Fruit fly (Drosophila melanogaster) whole organism: ENCODE results near the gene Ube4B.

Experiments used
- CG8478 ChIP-seq: fragments of >200 bp; optimal IDR thresholded peaks from 2 replicates; lab custom pipeline; 2018; ENCODE audit warnings: inconsistent platforms
- Dll ChIP-seq: fragments of >200 bp; optimal IDR thresholded peaks from 2 replicates; lab custom pipeline; 2017
- EcR ChIP-seq, 2 experiments: fragments of >200 bp; optimal IDR thresholded peaks; 2 replicates each; lab custom pipeline; 2017; ENCODE audit warnings: missing biosample characterization in 2 of 2, missing genetic modification characterization in 2 of 2, missing genetic modification reagents in 2 of 2
- pan ChIP-seq: fragments of >200 bp; optimal IDR thresholded peaks from 2 replicates; lab custom pipeline; 2017
- psq ChIP-seq: fragments of >200 bp; optimal IDR thresholded peaks from 2 replicates; lab custom pipeline; 2017
- usp ChIP-seq: fragments of >200 bp; optimal IDR thresholded peaks from 2 replicates; lab custom pipeline; 2017; ENCODE audit warnings: missing biosample characterization, missing genetic modification characterization, mixed read lengths

Ube4B gene

dm6 chr2L:13021020-13021781, 2.0 kb upstream of the Ube4B start, which contains the start of gene CG9933:
CG9933 (minus strand) TSS chr2L:13021312.
- TF ChIP-seq CG8478 = no peak
- no peak for TF ChIP-seq psq (lab: Kevin White, UChicago)
- TF ChIP-seq pan (lab: Kevin White, UChicago) = no peak
- TF ChIP-seq Dll (lab: Kevin White, UChicago) = no peak
- TF ChIP-seq EcR (GFP tag; optimal IDR thresholded peaks at IDR 0.05; lab: Kevin White, UChicago) = no peak
- TF ChIP-seq usp (GFP tag; lab: Kevin White, UChicago) = no peak

dm6 chr2L:13014038-13014790, 5.0 kb downstream of the Ube4B start:
- TF ChIP-seq Dll (lab: Kevin White, UChicago) (no peak), usp (GFP tag; lab: Kevin White, UChicago) (no peak), CG8478 (no peak)

dm6 chr2L:13005304-13005703, 13.9 kb downstream of the Ube4B start:
- TF ChIP-seq CG8478 (no peak), EcR (GFP tag; optimal IDR thresholded peaks at IDR 0.05; lab: Kevin White, UChicago) (no peak), Dll (lab: Kevin White, UChicago) (no peak), psq (lab: Kevin White, UChicago) (no peak), usp (GFP tag; lab: Kevin White, UChicago) (no peak), pan (lab: Kevin White, UChicago) (no peak)

dm6 chr2L:13004059-13004870, 15.0 kb downstream of the Ube4B start, which contains the start of the genes Vha68-1 and mTor:
Vha68-1 (minus strand) TSS chr2L:13004107.
mTor (plus strand) TSS chr2L:13004480.
- TF ChIP-seq Dll (lab: Kevin White, UChicago) (no peak), usp (GFP tag; lab: Kevin White, UChicago) (no peak), CG8478 (no peak), EcR (GFP tag; optimal IDR thresholded peaks at IDR 0.05; lab: Kevin White, UChicago) (no peak), psq (lab: Kevin White, UChicago) (no peak), pan (lab: Kevin White, UChicago) (no peak)

dm6 chr2L:13003659-13004058, 15.6 kb downstream of the Ube4B start:
- TF ChIP-seq Dll (lab: Kevin White, UChicago) (no peak), pan (lab: Kevin White, UChicago) (no peak), psq (lab: Kevin White, UChicago) (no peak), CG8478 (no peak), EcR (GFP tag; optimal IDR thresholded peaks at IDR 0.05; lab: Kevin White, UChicago) (no peak), usp (GFP tag; lab: Kevin White, UChicago) (no peak)

dm6 chr2L:13000393-13001001, 18.7 kb downstream of the Ube4B start, which contains the start of gene Yip1d1:
Yip1d1 (minus strand) TSS chr2L:13000635.
- TF ChIP-seq usp (GFP tag; lab: Kevin White, UChicago) (no peak), Dll (lab: Kevin White, UChicago) (no peak), EcR (GFP tag; optimal IDR thresholded peaks at IDR 0.05; lab: Kevin White, UChicago) (no peak), pan (lab: Kevin White, UChicago) (no peak), CG8478 (no peak), psq (lab: Kevin White, UChicago) (no peak)

- no peak for TF ChIP-seq pan (lab: Kevin White, UChicago)
- TF ChIP-seq Dll (lab: Kevin White, UChicago) = no peak
- TF ChIP-seq CG8478 = no peak
- no peak for TF ChIP-seq psq (lab: Kevin White, UChicago)
- TF ChIP-seq EcR (GFP tag; optimal IDR thresholded peaks at IDR 0.05; lab: Kevin White, UChicago) = no peak
- TF ChIP-seq usp (GFP tag; lab: Kevin White, UChicago) = no peak
Measured at dm6 chr2L:12985043-12985442, 34.2 kb downstream of the Ube4B start.

- no peak for TF ChIP-seq EcR (GFP tag; optimal IDR thresholded peaks at IDR 0.05; lab: Kevin White, UChicago)
- no peak for TF ChIP-seq usp (GFP tag; lab: Kevin White, UChicago)
- TF ChIP-seq pan (lab: Kevin White, UChicago) = no peak
- no peak for TF ChIP-seq Dll (lab: Kevin White, UChicago)
- TF ChIP-seq psq (lab: Kevin White, UChicago) = no peak
- no peak for TF ChIP-seq CG8478
Measured at dm6 chr2L:12982107-12982506, 37.1 kb downstream of the Ube4B start.

- TF ChIP-seq Dll (lab: Kevin White, UChicago) (no peak), pan (lab: Kevin White, UChicago) (no peak), usp (GFP tag; lab: Kevin White, UChicago) (no peak), psq (lab: Kevin White, UChicago) (no peak), CG8478 (no peak), EcR (GFP tag; optimal IDR thresholded peaks at IDR 0.05; lab: Kevin White, UChicago) (no peak)
Measured at dm6 chr2L:12978486-12978885, 40.7 kb downstream of the Ube4B start, which contains the start of gene Vha68-3. Vha68-3 (plus strand) TSS chr2L:12978786.

dm6 chr2L:12975367-12975655, 43.9 kb downstream of the Ube4B start:
- TF ChIP-seq pan (lab: Kevin White, UChicago) (no peak), Dll (lab: Kevin White, UChicago) (no peak), EcR (GFP tag; optimal IDR thresholded peaks at IDR 0.05; lab: Kevin White, UChicago) (no peak), usp (GFP tag; lab: Kevin White, UChicago) (no peak), CG8478 (no peak), psq (lab: Kevin White, UChicago) (no peak)
